ENCODE assay signal across 1 fruit fly cellular context in genomic region chr3L:13017803-13018324, dm6.
TF ChIP-seq lines count a peak whose summit lies in the region.

Gene mRpL20, minus strand, starts transcription at chr3L:13017867.
Gene Icmt, plus strand, starts transcription at chr3L:13018266.

TF ChIP-seq in whole organism, embryonic, 481 proteins besides CTCF, POLR2A, EP300 and RAD21 (continued from another document and continues in another):
- TF ChIP-seq ttk (GFP tag; IDR thresholded peaks at IDR 0.05; lab: Robert Waterston, UW) (peak; percentile 98), tio (GFP tag; optimal IDR thresholded peaks at IDR 0.05; lab: Kevin White, UChicago) (peak; percentile 83), CG10321 (GFP tag; IDR thresholded peaks at IDR 0.05; lab: Robert Waterston, UW) (peak; percentile 74), cas (GFP tag; IDR thresholded peaks at IDR 0.05; lab: Robert Waterston, UW) (peak; percentile 92), CG8388 (GFP tag; optimal IDR thresholded peaks at IDR 0.05; lab: Kevin White, UChicago) (peak; percentile 94), fu2 (GFP tag; optimal IDR thresholded peaks at IDR 0.05; lab: Kevin White, UChicago) (no peak), CG16815 (GFP tag; optimal IDR thresholded peaks at IDR 0.05; lab: Kevin White, UChicago) (peak; percentile 88), CG7963 (GFP tag; IDR thresholded peaks at IDR 0.05; lab: Robert Waterston, UW; ENCODE audit: partially characterized antibody) (peak; percentile 73; the same call in 2 of the 3 replicates), az2 (GFP tag; optimal IDR thresholded peaks at IDR 0.05; lab: Kevin White, UChicago) (peak; percentile 93), CG2120 (GFP tag; optimal IDR thresholded peaks at IDR 0.05; lab: Kevin White, UChicago) (peak; percentile 88), emc (GFP tag; optimal IDR thresholded peaks at IDR 0.05; lab: Kevin White, UChicago) (no peak), HmgD (GFP tag; optimal IDR thresholded peaks at IDR 0.05; lab: Kevin White, UChicago) (no peak), pho (GFP tag; optimal IDR thresholded peaks at IDR 0.05; lab: Kevin White, UChicago) (peak; percentile 46), CG14710 (tag; optimal IDR thresholded peaks at IDR 0.05; lab: Kevin White, UChicago) (peak; percentile 80), CG10147 (GFP tag; optimal IDR thresholded peaks at IDR 0.05; lab: Kevin White, UChicago) (peak; percentile 77), CG3163 (GFP tag; optimal IDR thresholded peaks at IDR 0.05; lab: Kevin White, UChicago) (no peak), Dref (GFP tag; IDR thresholded peaks at IDR 0.05; lab: Robert Waterston, UW) (peak; percentile 66), CG5245 (GFP tag; optimal IDR thresholded peaks at IDR 0.05; lab: Kevin White, UChicago) (peak; percentile 40), CG8765 (GFP tag; IDR thresholded peaks at IDR 0.05; lab: Robert Waterston, UW) (peak; percentile 92), lilli (GFP tag; optimal IDR thresholded peaks at IDR 0.05; lab: Kevin White, UChicago) (peak; percentile 87), ap (GFP tag; IDR thresholded peaks at IDR 0.05; lab: Robert Waterston, UW) (peak; percentile 86), usp (GFP tag; optimal IDR thresholded peaks at IDR 0.05; lab: Kevin White, UChicago) (no peak), CG7271 (tag; optimal IDR thresholded peaks at IDR 0.05; lab: Kevin White, UChicago) (peak; percentile 71), CG6854 (GFP tag; optimal IDR thresholded peaks at IDR 0.05; lab: Kevin White, UChicago) (peak; percentile 54), Jarid2 (GFP tag; optimal IDR thresholded peaks at IDR 0.05; lab: Kevin White, UChicago) (peak; percentile 27), CG15601 (tag; optimal IDR thresholded peaks at IDR 0.05; lab: Kevin White, UChicago) (peak; percentile 92), odd (GFP tag; optimal IDR thresholded peaks at IDR 0.05; lab: Kevin White, UChicago) (peak; percentile 78), CG6689 (GFP tag; IDR thresholded peaks at IDR 0.05; lab: Robert Waterston, UW) (peak; percentile 97), gcm (GFP tag; optimal IDR thresholded peaks at IDR 0.05; lab: Kevin White, UChicago) (peak; percentile 97), gcm2 (GFP tag; optimal IDR thresholded peaks at IDR 0.05; lab: Kevin White, UChicago) (peak; percentile 62), CoRest (tag; optimal IDR thresholded peaks at IDR 0.05; lab: Kevin White, UChicago) (peak; percentile 97), disco-r (GFP tag; optimal IDR thresholded peaks at IDR 0.05; lab: Kevin White, UChicago) (no peak), Drgx (GFP tag; IDR thresholded peaks at IDR 0.05; lab: Robert Waterston, UW) (peak; percentile 96), crp (GFP tag; optimal IDR thresholded peaks at IDR 0.05; lab: Kevin White, UChicago) (peak in 1 of 2 experiments; percentile 54), CG10274 (GFP tag; optimal IDR thresholded peaks at IDR 0.05; lab: Kevin White, UChicago) (peak; percentile 52), CG1529 (GFP tag; optimal IDR thresholded peaks at IDR 0.05; lab: Kevin White, UChicago) (peak; percentile 83), zfh1 (GFP tag; IDR thresholded peaks at IDR 0.05; lab: Robert Waterston, UW) (peak; percentile 97), CG2875 (GFP tag; optimal IDR thresholded peaks at IDR 0.05; lab: Kevin White, UChicago) (peak; percentile 86), Doc2 (GFP tag; IDR thresholded peaks at IDR 0.05; lab: Robert Waterston, UW) (peak; percentile 78), Hmx (GFP tag; optimal IDR thresholded peaks at IDR 0.05; lab: Kevin White, UChicago) (peak; percentile 34), Ssrp (tag; optimal IDR thresholded peaks at IDR 0.05; lab: Kevin White, UChicago) (peak; percentile 96), stwl (tag; optimal IDR thresholded peaks at IDR 0.05; lab: Kevin White, UChicago) (peak; percentile 40), Mrtf (GFP tag; IDR thresholded peaks at IDR 0.05; lab: Robert Waterston, UW) (peak; percentile 96), btn (GFP tag; optimal IDR thresholded peaks at IDR 0.05; lab: Kevin White, UChicago) (no peak), CG11696 (GFP tag; IDR thresholded peaks at IDR 0.05; lab: Robert Waterston, UW) (peak; percentile 87), NFAT (GFP tag; IDR thresholded peaks at IDR 0.05; lab: Robert Waterston, UW) (peak; percentile 93), kay (GFP tag; optimal IDR thresholded peaks at IDR 0.05; lab: Kevin White, UChicago) (peak; percentile 75), HLH54F (GFP tag; optimal IDR thresholded peaks at IDR 0.05; lab: Kevin White, UChicago) (peak; percentile 18), Lhr (GFP tag; optimal IDR thresholded peaks at IDR 0.05; lab: Kevin White, UChicago) (peak; percentile 60), Dek (tag; optimal IDR thresholded peaks at IDR 0.05; lab: Kevin White, UChicago) (peak; percentile 97), CG4360 (GFP tag; IDR thresholded peaks at IDR 0.05; lab: Robert Waterston, UW) (peak; percentile 79), Dbx (GFP tag; IDR thresholded peaks at IDR 0.05; lab: Robert Waterston, UW) (peak; percentile 92), CG34224 (GFP tag; IDR thresholded peaks at IDR 0.05; lab: Robert Waterston, UW; ENCODE audit: partially characterized antibody) (peak; percentile 74), en (GFP tag; optimal IDR thresholded peaks at IDR 0.05; lab: Kevin White, UChicago) (no peak), NC2β (GFP tag; optimal IDR thresholded peaks at IDR 0.05; lab: Kevin White, UChicago) (no peak), zen2 (GFP tag; IDR thresholded peaks at IDR 0.05; lab: Robert Waterston, UW; ENCODE audit: partially characterized antibody) (no peak; the same call in 1 of the 3 replicates), otp (GFP tag; IDR thresholded peaks at IDR 0.05; lab: Robert Waterston, UW) (no peak; the same call in none of the 3 replicates), ind (GFP tag; optimal IDR thresholded peaks at IDR 0.05; lab: Kevin White, UChicago) (peak; percentile 87), CG6175 (GFP tag; IDR thresholded peaks at IDR 0.05; lab: Robert Waterston, UW) (peak; percentile 93), CG30020 (tag; optimal IDR thresholded peaks at IDR 0.05; lab: Kevin White, UChicago) (peak; percentile 71), CG1603 (tag; optimal IDR thresholded peaks at IDR 0.05; lab: Kevin White, UChicago) (peak; percentile 57), sens-2 (GFP tag; IDR thresholded peaks at IDR 0.05; lab: Robert Waterston, UW) (peak; percentile 80), GATAe (GFP tag; conservative IDR thresholded peaks at IDR 0.05; lab: Robert Waterston, UW) (peak; percentile 82), dimm (GFP tag; IDR thresholded peaks at IDR 0.05; lab: Robert Waterston, UW) (peak; percentile 84), Meics (GFP tag; optimal IDR thresholded peaks at IDR 0.05; lab: Kevin White, UChicago) (peak; percentile 85), CG7357 (GFP tag; IDR thresholded peaks at IDR 0.05; lab: Robert Waterston, UW) (peak; percentile 88), CG18764 (GFP tag; optimal IDR thresholded peaks at IDR 0.05; lab: Kevin White, UChicago) (peak; percentile 56), C15 (GFP tag; IDR thresholded peaks at IDR 0.05; lab: Robert Waterston, UW) (peak; percentile 93), CG10431 (GFP tag; optimal IDR thresholded peaks at IDR 0.05; lab: Kevin White, UChicago) (peak; percentile 78), CG11093 (GFP tag; IDR thresholded peaks at IDR 0.05; lab: Robert Waterston, UW) (peak; percentile 94), Sry-δ (GFP tag; optimal IDR thresholded peaks at IDR 0.05; lab: Kevin White, UChicago) (peak; percentile 33), cwo (GFP tag; optimal IDR thresholded peaks at IDR 0.05; lab: Kevin White, UChicago) (peak; percentile 84), CG6254 (GFP tag; optimal IDR thresholded peaks at IDR 0.05; lab: Kevin White, UChicago) (peak; percentile 49), sens (GFP tag; lab: Kevin White, UChicago) (peak; percentile 94), unc-4 (GFP tag; IDR thresholded peaks at IDR 0.05; lab: Robert Waterston, UW; ENCODE audit: partially characterized antibody) (peak; percentile 79), sima (GFP tag; optimal IDR thresholded peaks at IDR 0.05; lab: Kevin White, UChicago) (no peak), CG18262 (tag; optimal IDR thresholded peaks at IDR 0.05; lab: Kevin White, UChicago) (peak; percentile 93), fd64A (GFP tag; optimal IDR thresholded peaks at IDR 0.05; lab: Kevin White, UChicago) (no peak), CG11456 (GFP tag; IDR thresholded peaks at IDR 0.05; lab: Robert Waterston, UW) (peak; percentile 96), CG9797 (GFP tag; optimal IDR thresholded peaks at IDR 0.05; lab: Kevin White, UChicago) (no peak), NK7.1 (GFP tag; optimal IDR thresholded peaks at IDR 0.05; lab: Kevin White, UChicago) (no peak), Nf-YA (GFP tag; IDR thresholded peaks at IDR 0.05; lab: Robert Waterston, UW) (peak; percentile 77), B-H2 (GFP tag; optimal IDR thresholded peaks at IDR 0.05; lab: Kevin White, UChicago) (peak; percentile 93), jumu (GFP tag; optimal IDR thresholded peaks at IDR 0.05; lab: Kevin White, UChicago) (peak; percentile 26), Abd-B (GFP tag; optimal IDR thresholded peaks at IDR 0.05; lab: Kevin White, UChicago) (peak; percentile 93), Taf1 (GFP tag; IDR thresholded peaks at IDR 0.05; lab: Robert Waterston, UW) (peak; percentile 93), Gsc (GFP tag; IDR thresholded peaks at IDR 0.05; lab: Robert Waterston, UW) (peak; percentile 89), CG8924 (tag; optimal IDR thresholded peaks at IDR 0.05; lab: Kevin White, UChicago) (peak; percentile 93), CG15073 (GFP tag; optimal IDR thresholded peaks at IDR 0.05; lab: Kevin White, UChicago) (peak; percentile 52), CG10209 (GFP tag; optimal IDR thresholded peaks at IDR 0.05; lab: Kevin White, UChicago) (peak; percentile 94), CG30431 (GFP tag; optimal IDR thresholded peaks at IDR 0.05; lab: Kevin White, UChicago) (peak; percentile 76), HLHmδ (GFP tag; optimal IDR thresholded peaks at IDR 0.05; lab: Kevin White, UChicago) (no peak), bigmax (GFP tag; optimal IDR thresholded peaks at IDR 0.05; lab: Kevin White, UChicago) (peak; percentile 77), CrebB (tag; optimal IDR thresholded peaks at IDR 0.05; lab: Kevin White, UChicago) (peak; percentile 90), ara (GFP tag; IDR thresholded peaks at IDR 0.05; lab: Robert Waterston, UW) (peak; percentile 96), Rfx (GFP tag; IDR thresholded peaks at IDR 0.05; lab: Robert Waterston, UW) (peak; percentile 98), CG14014 (GFP tag; IDR thresholded peaks at IDR 0.05; lab: Robert Waterston, UW) (peak; percentile 92), hb (GFP tag; IDR thresholded peaks at IDR 0.05; lab: Robert Waterston, UW; ENCODE audit: partially characterized antibody) (peak; percentile 81), D19B (GFP tag; optimal IDR thresholded peaks at IDR 0.05; lab: Kevin White, UChicago) (peak; percentile 72), CG7556 (GFP tag; optimal IDR thresholded peaks at IDR 0.05; lab: Kevin White, UChicago) (peak; percentile 92), Fer3 (tag; optimal IDR thresholded peaks at IDR 0.05; lab: Kevin White, UChicago) (peak; percentile 91), CG7839 (tag; optimal IDR thresholded peaks at IDR 0.05; lab: Kevin White, UChicago) (peak; percentile 97), CG10366 (GFP tag; IDR thresholded peaks at IDR 0.05; lab: Robert Waterston, UW) (peak; percentile 97), chinmo (GFP tag; IDR thresholded peaks at IDR 0.05; lab: Robert Waterston, UW; ENCODE audit: partially characterized antibody) (peak; percentile 86; the same call in 2 of the 4 replicates), tna (GFP tag; IDR thresholded peaks at IDR 0.05; lab: Robert Waterston, UW; ENCODE audit: partially characterized antibody) (peak; percentile 80), twi (tag; optimal IDR thresholded peaks at IDR 0.05; lab: Kevin White, UChicago) (peak; percentile 85), fd102C (GFP tag; optimal IDR thresholded peaks at IDR 0.05; lab: Kevin White, UChicago) (no peak), eyg (GFP tag; optimal IDR thresholded peaks at IDR 0.05; lab: Kevin White, UChicago) (no peak), CG3407 (GFP tag; optimal IDR thresholded peaks at IDR 0.05; lab: Kevin White, UChicago) (peak; percentile 88), CG1602 (GFP tag; optimal IDR thresholded peaks at IDR 0.05; lab: Kevin White, UChicago) (peak; percentile 92), Elba2 (GFP tag; optimal IDR thresholded peaks at IDR 0.05; lab: Kevin White, UChicago) (no peak), lmd (GFP tag; IDR thresholded peaks at IDR 0.05; lab: Robert Waterston, UW) (peak; percentile 98), bsh (GFP tag; optimal IDR thresholded peaks at IDR 0.05; lab: Kevin White, UChicago) (peak; percentile 74 to 97), sisA (GFP tag; IDR thresholded peaks at IDR 0.05; lab: Robert Waterston, UW) (peak; percentile 92), vfl (GFP tag; optimal IDR thresholded peaks at IDR 0.05; lab: Kevin White, UChicago) (peak; percentile 59), phol (tag; optimal IDR thresholded peaks at IDR 0.05; lab: Kevin White, UChicago) (peak; percentile 88), CG8944 (GFP tag; optimal IDR thresholded peaks at IDR 0.05; lab: Kevin White, UChicago) (peak; percentile 38), pan (optimal IDR thresholded peaks at IDR 0.05; lab: Kevin White, UChicago) (no peak), pan (GFP tag; optimal IDR thresholded peaks at IDR 0.05 in 1 of 2, IDR thresholded peaks at IDR 0.05 in 1 of 2) (peak in 1 of 2 experiments; percentile 98), knrl (GFP tag; IDR thresholded peaks at IDR 0.05; lab: Robert Waterston, UW; ENCODE audit: partially characterized antibody) (peak; percentile 76), sd (tag; optimal IDR thresholded peaks at IDR 0.05; lab: Kevin White, UChicago) (no peak), CG4854 (GFP tag; optimal IDR thresholded peaks at IDR 0.05; lab: Kevin White, UChicago) (no peak), Xbp1 (GFP tag; optimal IDR thresholded peaks at IDR 0.05; lab: Kevin White, UChicago) (peak; percentile 93), CG31224 (GFP tag; IDR thresholded peaks at IDR 0.05; lab: Robert Waterston, UW) (peak; percentile 92), gfzf (GFP tag; optimal IDR thresholded peaks at IDR 0.05; lab: Kevin White, UChicago) (no peak), gsb-n (tag; optimal IDR thresholded peaks at IDR 0.05; lab: Kevin White, UChicago) (peak; percentile 96), exex (tag; optimal IDR thresholded peaks at IDR 0.05; lab: Kevin White, UChicago) (peak; percentile 63), ken (GFP tag; IDR thresholded peaks at IDR 0.05; lab: Robert Waterston, UW) (peak; percentile 97), sug (tag; optimal IDR thresholded peaks at IDR 0.05; lab: Kevin White, UChicago) (peak; percentile 80), CG13287 (GFP tag; IDR thresholded peaks at IDR 0.05; lab: Robert Waterston, UW; ENCODE audit: partially characterized antibody) (peak; percentile 85), Ptx1 (GFP tag; IDR thresholded peaks at IDR 0.05; lab: Robert Waterston, UW) (peak; percentile 99), mirr (GFP tag; optimal IDR thresholded peaks at IDR 0.05; lab: Kevin White, UChicago) (no peak)
